Worm (Caenorhabditis elegans) whole organism, mixed stage, embryonic: ENCODE results near the gene Y53C12A.11.
"Not testable (repeated sequence)": the region's sequence is repeated elsewhere in the genome, so short reads cannot be mapped to it uniquely, and the experiment has no call there.

Source experiments
- M03D4.4 ChIP-seq: sonication (generic microtip); optimal IDR thresholded peaks from 2 replicates; lab custom pipeline; 2017; ENCODE audit warnings: mild to moderate bottlenecking, missing genetic modification characterization, missing compliant biosample characterization
- bed-3 ChIP-seq: fragments of 200-800 bp; sonication (Bioruptor generic); optimal IDR thresholded peaks from 3 replicates; lab custom pipeline; 2018; ENCODE audit warnings: mild to moderate bottlenecking, missing genetic modification characterization, moderate library complexity, missing compliant biosample characterization
- blmp-1 ChIP-seq: fragments of 150-350 bp; optimal IDR thresholded peaks from 2 replicates; lab custom pipeline; 2014; ENCODE audit warnings: missing biosample characterization, missing genetic modification characterization
- ceh-39 ChIP-seq: fragments of 150-350 bp; optimal IDR thresholded peaks from 2 replicates; lab custom pipeline; 2014; ENCODE audit warnings: missing biosample characterization, missing genetic modification characterization
- ceh-43 ChIP-seq: fragments of 200-800 bp; sonication (Bioruptor generic); optimal IDR thresholded peaks from 2 replicates; lab custom pipeline; 2018; ENCODE audit warnings: mild to moderate bottlenecking, missing genetic modification characterization, moderate library complexity, missing compliant biosample characterization
- ceh-83 ChIP-seq: fragments of 200-800 bp; sonication (Bioruptor generic); optimal IDR thresholded peaks from 2 replicates; lab custom pipeline; 2018; ENCODE audit warnings: mild to moderate bottlenecking, missing genetic modification characterization, missing compliant biosample characterization
- ces-1 ChIP-seq: fragments of 150-350 bp; optimal IDR thresholded peaks from 2 replicates; lab custom pipeline; 2014; ENCODE audit warnings: missing biosample characterization, missing genetic modification reagents, missing genetic modification characterization
- drap-1 ChIP-seq: fragments of 200-800 bp; sonication (Bioruptor generic); optimal IDR thresholded peaks from 3 replicates; lab custom pipeline; 2018; ENCODE audit warnings: mild to moderate bottlenecking, missing genetic modification characterization, missing compliant biosample characterization
- elt-1 ChIP-seq: sonication (generic microtip); optimal IDR thresholded peaks from 2 replicates; lab custom pipeline; 2017; ENCODE audit warnings: missing genetic modification characterization, mild to moderate bottlenecking, missing compliant biosample characterization, antibody characterized with exemption, moderate library complexity, borderline replicate concordance; ENCODE audit not compliant: insufficient read depth
- elt-3 ChIP-seq: fragments of 150-350 bp; optimal IDR thresholded peaks from 2 replicates; lab custom pipeline; 2014; ENCODE audit warnings: missing biosample characterization, missing genetic modification characterization
- flh-1 ChIP-seq: fragments of 200-800 bp; sonication (Bioruptor generic); optimal IDR thresholded peaks from 2 replicates; lab custom pipeline; 2018; ENCODE audit warnings: mild to moderate bottlenecking, missing genetic modification characterization, moderate library complexity, missing compliant biosample characterization
- ham-2 ChIP-seq: fragments of 200-800 bp; sonication (Bioruptor generic); optimal IDR thresholded peaks from 2 replicates; lab custom pipeline; 2018; ENCODE audit warnings: mild to moderate bottlenecking, missing genetic modification characterization, missing compliant biosample characterization
- hlh-1 ChIP-seq: fragments of 150-350 bp; optimal IDR thresholded peaks from 2 replicates; lab custom pipeline; 2014; ENCODE audit warnings: missing biosample characterization, missing genetic modification reagents, missing genetic modification characterization
- lin-13 ChIP-seq: fragments of 150-350 bp; optimal IDR thresholded peaks from 2 replicates; lab custom pipeline; 2014; ENCODE audit warnings: missing biosample characterization, missing genetic modification characterization
- lin-32 ChIP-seq: fragments of 200-800 bp; sonication (Bioruptor generic); optimal IDR thresholded peaks from 2 replicates; lab custom pipeline; 2018; ENCODE audit warnings: mild to moderate bottlenecking, missing genetic modification characterization, missing compliant biosample characterization
- lsy-2 ChIP-seq: fragments of 150-350 bp; optimal IDR thresholded peaks from 2 replicates; lab custom pipeline; 2014; ENCODE audit warnings: missing biosample characterization, missing genetic modification characterization
- mab-5 ChIP-seq: fragments of 150-350 bp; optimal IDR thresholded peaks from 2 replicates; lab custom pipeline; 2014; ENCODE audit warnings: missing biosample characterization, missing genetic modification characterization
- mep-1 ChIP-seq: fragments of 150-350 bp; optimal IDR thresholded peaks from 2 replicates; lab custom pipeline; 2017; ENCODE audit warnings: missing biosample characterization, missing genetic modification reagents, missing genetic modification characterization, inconsistent platforms
- mls-2 ChIP-seq: sonication (generic microtip); optimal IDR thresholded peaks from 2 replicates; lab custom pipeline; 2016; ENCODE audit warnings: mild to moderate bottlenecking, missing genetic modification characterization, moderate library complexity, missing compliant biosample characterization
- nhr-12 ChIP-seq: fragments of 150-350 bp; optimal IDR thresholded peaks from 2 replicates; lab custom pipeline; 2014; ENCODE audit warnings: missing biosample characterization, missing genetic modification characterization
- nhr-2 ChIP-seq: fragments of 150-350 bp; optimal IDR thresholded peaks from 2 replicates; lab custom pipeline; 2014; ENCODE audit warnings: missing biosample characterization, missing genetic modification characterization
- nhr-237 ChIP-seq: fragments of 150-350 bp; optimal IDR thresholded peaks from 2 replicates; lab custom pipeline; 2014; ENCODE audit warnings: missing biosample characterization, missing genetic modification characterization
- nhr-28 ChIP-seq: fragments of 150-350 bp; optimal IDR thresholded peaks from 2 replicates; lab custom pipeline; 2014; ENCODE audit warnings: missing biosample characterization, missing genetic modification characterization
- nhr-76 ChIP-seq: sonication (generic microtip); optimal IDR thresholded peaks from 2 replicates; lab custom pipeline; 2017; ENCODE audit warnings: missing biosample characterization, missing genetic modification characterization
- pha-4 ChIP-seq: fragments of 150-350 bp; optimal IDR thresholded peaks from 2 replicates; lab custom pipeline; 2018; ENCODE audit warnings: missing biosample characterization, missing genetic modification reagents, missing genetic modification characterization
- sem-2 ChIP-seq: fragments of 200-800 bp; sonication (Bioruptor generic); optimal IDR thresholded peaks from 2 replicates; lab custom pipeline; 2018; ENCODE audit warnings: mild to moderate bottlenecking, missing genetic modification characterization, missing compliant biosample characterization
- snpc-4 ChIP-seq: fragments of 150-350 bp; optimal IDR thresholded peaks from 2 replicates; lab custom pipeline; 2014; ENCODE audit warnings: missing biosample characterization, missing genetic modification characterization
- sptf-1 ChIP-seq: sonication (generic microtip); optimal IDR thresholded peaks from 2 replicates; lab custom pipeline; 2017; ENCODE audit warnings: mild to moderate bottlenecking, missing genetic modification characterization, moderate library complexity, missing compliant biosample characterization
- tbx-8 ChIP-seq: fragments of 200-800 bp; sonication (Bioruptor generic); optimal IDR thresholded peaks from 2 replicates; lab custom pipeline; 2018; ENCODE audit warnings: mild to moderate bottlenecking, missing genetic modification characterization, moderate library complexity, missing compliant biosample characterization
- unc-120 ChIP-seq: sonication (generic microtip); optimal IDR thresholded peaks from 2 replicates; lab custom pipeline; 2017; ENCODE audit warnings: missing genetic modification characterization, missing compliant biosample characterization; ENCODE audit not compliant: poor library complexity, severe bottlenecking
- unc-39 ChIP-seq: fragments of 150-350 bp; optimal IDR thresholded peaks from 2 replicates; lab custom pipeline; 2014; ENCODE audit warnings: missing biosample characterization, missing genetic modification characterization
- unc-62 ChIP-seq: fragments of 150-350 bp; optimal IDR thresholded peaks from 2 replicates; lab custom pipeline; 2014; ENCODE audit warnings: missing biosample characterization, missing genetic modification reagents, missing genetic modification characterization
- zip-8 ChIP-seq: fragments of 150-350 bp; optimal IDR thresholded peaks from 2 replicates; lab custom pipeline; 2014; ENCODE audit warnings: missing biosample characterization, missing genetic modification characterization

The Y53C12A.11 gene

DNA sequence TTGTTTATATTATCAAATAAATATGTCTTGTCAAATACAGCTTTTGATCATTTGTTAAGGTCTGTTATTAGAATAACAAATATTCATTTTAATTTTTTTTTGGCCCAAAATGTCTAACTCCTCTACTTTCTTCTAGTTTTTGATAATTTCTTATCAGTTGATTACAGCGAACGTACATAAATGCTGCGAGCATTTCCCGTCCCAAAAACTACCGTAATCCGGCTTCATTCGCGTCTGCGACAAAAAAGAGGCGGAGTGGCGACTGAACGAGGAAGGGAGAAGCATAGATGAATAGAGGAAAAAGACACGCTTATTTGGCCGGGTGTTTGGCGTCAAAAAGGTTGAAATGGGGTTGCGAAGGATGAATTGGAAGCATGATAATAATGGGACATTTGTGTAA is 22.1 kb upstream of the Y53C12A.11 start:
- TF ChIP-seq lin-32 (GFP tag; lab: Kevin White, UChicago) (no peak), mab-5 (tag; lab: Kevin White, UChicago) (no peak), nhr-28 (tag; lab: Kevin White, UChicago) (no peak), nhr-237 (no peak), zip-8 (no peak), M03D4.4 (no peak)

DNA sequence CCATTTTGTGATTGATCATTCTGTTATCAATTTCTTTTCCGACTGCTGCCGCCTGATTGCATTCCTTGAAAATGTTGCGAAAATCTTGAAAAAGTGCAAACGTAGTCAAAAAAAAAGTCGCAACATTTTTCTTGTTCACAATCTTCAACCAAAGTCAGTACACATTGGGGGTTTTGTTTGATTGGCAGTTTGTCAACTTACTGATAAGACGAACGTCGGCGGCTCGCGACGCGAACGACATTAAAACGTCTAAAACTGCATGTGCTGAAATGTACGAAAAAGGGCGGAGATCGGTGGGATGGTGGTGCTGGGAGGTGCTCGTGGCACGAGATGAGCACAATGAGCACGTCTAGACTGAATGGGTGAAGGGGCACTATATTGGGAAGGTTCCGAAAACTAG is 20.3 kb upstream of the Y53C12A.11 start:
- TF ChIP-seq bed-3 (no peak), lin-13 (tag; lab: Kevin White, UChicago) (no peak), ces-1 (GFP tag; lab: Kevin White, UChicago) (no peak), elt-3 (no peak), M03D4.4 (no peak), ham-2 (GFP tag; lab: Kevin White, UChicago) (no peak), nhr-2 (no peak), tbx-8 (no peak), nhr-237 (no peak), blmp-1 (no peak)

DNA sequence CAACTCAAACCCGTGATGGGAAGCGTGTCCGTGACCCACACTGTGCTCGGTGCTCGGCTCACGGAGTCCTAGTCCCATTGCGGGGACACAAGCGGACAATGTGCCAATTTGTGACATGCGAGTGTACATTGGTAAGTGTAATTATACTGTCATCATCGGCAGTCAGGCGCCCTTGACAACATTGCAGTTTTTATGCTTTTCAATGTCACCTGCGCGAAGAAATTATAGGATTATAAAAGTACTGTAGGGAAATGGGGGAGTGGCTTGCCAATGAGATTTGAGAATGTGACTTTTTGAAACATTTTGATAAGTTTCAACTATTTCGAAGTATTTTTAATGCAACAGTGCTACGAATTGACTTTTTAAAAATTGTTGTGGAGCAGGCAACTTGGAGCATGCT is 17.3 kb upstream of the Y53C12A.11 start:
- TF ChIP-seq flh-1 (GFP tag; lab: Kevin White, UChicago) (no peak), ceh-39 (tag; lab: Kevin White, UChicago) (no peak), lsy-2 (peak; percentile 41), sptf-1 (no peak), sem-2 (GFP tag; lab: Kevin White, UChicago) (no peak), pha-4 (tag; lab: Kevin White, UChicago) (no peak), blmp-1 (no peak), nhr-12 (no peak), zip-8 (no peak), snpc-4 (no peak), unc-39 (tag; lab: Kevin White, UChicago) (no peak), elt-3 (no peak), hlh-1 (tag; lab: Kevin White, UChicago) (no peak), nhr-28 (tag; lab: Kevin White, UChicago) (no peak), lin-13 (tag; lab: Kevin White, UChicago) (no peak), ceh-83 (peak; percentile 5)
- TF ChIP-seq, all 35 proteins: peak for 2

DNA sequence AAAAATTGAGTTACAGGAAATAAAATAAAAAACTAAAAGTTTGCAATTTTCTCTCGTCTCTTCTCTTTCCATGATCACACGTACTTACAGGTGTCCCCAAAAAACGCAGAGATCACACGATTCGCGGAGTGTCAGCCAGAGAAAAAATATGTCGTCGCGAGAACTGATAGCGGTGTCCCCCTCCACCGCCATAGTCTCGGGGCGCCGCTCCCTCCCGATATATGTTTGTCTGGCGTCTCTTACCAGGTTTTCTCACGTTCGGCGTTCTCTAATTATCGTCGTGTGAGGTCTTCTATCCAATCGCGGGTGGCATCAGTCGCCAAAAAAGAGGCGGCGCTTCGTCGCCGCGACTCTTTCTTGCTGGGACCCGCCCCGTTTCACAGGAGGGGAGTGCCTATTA is 13.3 kb upstream of the Y53C12A.11 start, which contains the start of gene mab-3:
TSS of gene mab-3 (plus strand) at position 328 of the 400 bp plus-strand sequence.
- not testable (repeated sequence) for TF ChIP-seq ceh-43 (GFP tag; lab: Kevin White, UChicago); mab-5 (tag; lab: Kevin White, UChicago); M03D4.4

DNA sequence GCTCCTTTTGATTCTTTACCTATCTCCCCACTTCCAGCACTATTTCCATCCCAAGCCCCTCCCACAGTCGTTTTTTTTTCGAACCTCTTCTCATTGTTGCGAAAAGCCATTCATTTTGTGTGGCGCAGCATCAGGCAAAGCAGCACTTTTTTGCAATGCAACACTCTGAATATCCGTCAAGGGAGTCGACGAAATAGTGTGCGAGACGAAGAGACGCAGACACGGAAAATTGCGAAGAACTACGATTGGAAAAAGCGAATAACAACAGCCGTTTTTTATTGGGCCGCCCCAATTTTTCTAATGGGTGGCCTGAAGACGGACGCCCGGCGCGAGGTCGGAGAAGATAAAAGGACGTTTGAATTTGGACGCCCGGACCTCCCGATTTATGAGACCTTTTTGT is 11.4 kb upstream of the Y53C12A.11 start:
- TF ChIP-seq blmp-1, result no peak
- no peak for TF ChIP-seq nhr-28 (tag; lab: Kevin White, UChicago)
- TF ChIP-seq mep-1 (tag; lab: Kevin White, UChicago), result no peak
- TF ChIP-seq nhr-2, result no peak
- TF ChIP-seq ham-2 (GFP tag; lab: Kevin White, UChicago), result no peak
- TF ChIP-seq nhr-237, result no peak
- TF ChIP-seq unc-39 (tag; lab: Kevin White, UChicago), result no peak
- TF ChIP-seq mab-5 (tag; lab: Kevin White, UChicago), result no peak
- no peak for TF ChIP-seq lin-13 (tag; lab: Kevin White, UChicago)
- TF ChIP-seq pha-4 (tag; lab: Kevin White, UChicago), result no peak
- no peak for TF ChIP-seq nhr-12
- TF ChIP-seq elt-1, result no peak
- no peak for TF ChIP-seq zip-8
- TF ChIP-seq unc-120 (tag; lab: Kevin White, UChicago), result no peak
- TF ChIP-seq unc-62, result no peak
- no peak for TF ChIP-seq drap-1 (GFP tag; lab: Kevin White, UChicago)
- no peak for TF ChIP-seq ceh-43 (GFP tag; lab: Kevin White, UChicago)
- TF ChIP-seq, all 35 proteins: peak for 0

DNA sequence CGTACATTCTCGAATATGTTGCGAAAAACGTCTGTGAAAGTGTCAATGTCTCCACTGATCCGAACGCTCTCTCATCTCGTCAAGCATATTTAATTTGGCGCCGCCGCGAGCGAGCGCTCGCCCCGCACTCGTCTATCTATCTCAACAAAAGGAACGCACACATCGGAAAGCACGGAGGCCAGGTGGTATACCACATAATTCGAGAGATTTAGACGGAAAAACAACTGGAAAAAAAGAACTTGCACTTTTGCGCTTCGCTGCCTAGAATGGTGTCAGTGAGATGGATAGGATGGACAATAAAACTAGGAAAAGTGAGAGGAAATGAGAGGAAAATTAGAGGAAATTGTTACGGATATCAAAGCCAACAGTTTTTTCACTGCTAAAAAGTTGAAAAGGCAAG is 10.7 kb upstream of the Y53C12A.11 start:
- TF ChIP-seq mls-2 (tag; lab: Kevin White, UChicago), result no peak
- no peak for TF ChIP-seq elt-1
- TF ChIP-seq sem-2 (GFP tag; lab: Kevin White, UChicago), result no peak
- TF ChIP-seq zip-8, result no peak
- no peak for TF ChIP-seq elt-3
- TF ChIP-seq tbx-8, result no peak
- no peak for TF ChIP-seq sptf-1
- TF ChIP-seq ces-1 (GFP tag; lab: Kevin White, UChicago), result no peak
- no peak for TF ChIP-seq hlh-1 (tag; lab: Kevin White, UChicago)
- TF ChIP-seq mep-1 (tag; lab: Kevin White, UChicago), result no peak
- TF ChIP-seq nhr-76, result no peak
- no peak for TF ChIP-seq ham-2 (GFP tag; lab: Kevin White, UChicago)
- no peak for TF ChIP-seq lsy-2
- no peak for TF ChIP-seq flh-1 (GFP tag; lab: Kevin White, UChicago)
- TF ChIP-seq bed-3, result no peak
- TF ChIP-seq drap-1 (GFP tag; lab: Kevin White, UChicago), result no peak
- TF ChIP-seq snpc-4, result no peak
